Worm (Caenorhabditis elegans): ENCODE data around the gene T20B12.7.

Gene T20B12.7

DNA sequence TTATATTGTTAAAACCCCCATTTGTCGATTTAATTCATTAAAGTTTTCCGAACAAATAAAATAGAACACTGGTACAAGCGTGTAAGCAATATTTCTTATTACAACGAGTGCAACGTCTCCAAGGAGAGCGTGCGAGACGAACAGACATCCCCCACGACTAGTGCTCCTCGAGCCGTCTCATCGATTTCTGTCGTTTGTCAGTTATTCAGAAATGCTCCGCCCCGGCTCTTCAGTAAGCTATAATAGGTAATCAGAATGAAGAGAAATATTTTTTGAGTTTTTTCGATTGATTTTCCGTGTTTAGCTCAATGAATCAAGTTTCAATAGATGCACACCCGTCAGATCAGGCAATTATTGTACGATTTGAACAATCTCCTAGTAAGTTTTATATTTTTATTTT, 40.2 kb downstream of the T20B12.7 start, which contains the start of gene kap-1 (continued):
- TF ChIP-seq nhr-48 (tag; optimal IDR thresholded peaks at IDR 0.05) (peak; percentile 22), tra-1 (GFP tag; IDR thresholded peaks at IDR 0.05) (0 out of 2 replicates have a peak, but pooled peaks have one; percentile 5), ctbp-1 (GFP tag; IDR thresholded peaks at IDR 0.05) (no peak), gei-8 (GFP tag; optimal IDR thresholded peaks at IDR 0.05) (peak; percentile 13), nhr-76 (tag; optimal IDR thresholded peaks at IDR 0.05) (no peak), hmg-1.1 (GFP tag; IDR thresholded peaks at IDR 0.05) (0 out of 2 replicates have a peak, but pooled peaks have one; percentile 36), daf-12 (tag; optimal IDR thresholded peaks at IDR 0.05) (no peak), lsy-2 (tag; optimal IDR thresholded peaks at IDR 0.05) (peak in 1 of 2 experiments; percentile 33), hlh-11 (tag; optimal IDR thresholded peaks at IDR 0.05) (peak; percentile 11), ZK337.2 (GFP tag; IDR thresholded peaks at IDR 0.05) (0 out of 2 replicates have a peak, but pooled peaks have one; percentile 37)

DNA sequence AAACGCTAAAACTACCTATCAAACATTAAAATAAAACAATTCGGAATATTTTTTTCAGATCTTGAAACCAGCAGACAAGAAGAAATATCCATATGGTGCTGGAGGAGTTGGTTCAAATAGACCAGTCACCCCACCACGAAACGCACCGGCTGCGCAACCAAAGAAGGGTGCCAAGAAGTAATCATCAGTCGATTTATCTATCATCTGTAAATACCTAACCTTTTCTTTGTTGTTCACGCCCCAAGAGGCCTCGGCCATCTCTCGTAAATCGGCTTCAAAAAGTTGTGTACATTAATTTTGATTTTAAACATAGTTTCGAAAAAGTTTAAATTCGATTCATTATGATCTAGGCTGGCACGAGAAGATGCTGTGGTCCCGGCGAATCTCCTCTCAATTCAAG, 40.8 kb downstream of the T20B12.7 start:
- TF ChIP-seq ceh-44 (GFP tag; IDR thresholded peaks at IDR 0.05) (0 out of 2 replicates have a peak, but pooled peaks have one; percentile 11), nhr-102 (tag; optimal IDR thresholded peaks at IDR 0.05) (no peak), unc-62 (GFP tag; optimal IDR thresholded peaks at IDR 0.05 in 1 of 2) (peak in 1 of 2 experiments; percentile 71), unc-62 (tag; optimal IDR thresholded peaks at IDR 0.05) (no peak), sdz-12 (GFP tag; optimal IDR thresholded peaks at IDR 0.05) (no peak), spr-3 (GFP tag; optimal IDR thresholded peaks at IDR 0.05) (no peak), zag-1 (tag; optimal IDR thresholded peaks at IDR 0.05) (no peak), dve-1 (tag; optimal IDR thresholded peaks at IDR 0.05; ENCODE audit: insufficient read depth) (no peak)

DNA sequence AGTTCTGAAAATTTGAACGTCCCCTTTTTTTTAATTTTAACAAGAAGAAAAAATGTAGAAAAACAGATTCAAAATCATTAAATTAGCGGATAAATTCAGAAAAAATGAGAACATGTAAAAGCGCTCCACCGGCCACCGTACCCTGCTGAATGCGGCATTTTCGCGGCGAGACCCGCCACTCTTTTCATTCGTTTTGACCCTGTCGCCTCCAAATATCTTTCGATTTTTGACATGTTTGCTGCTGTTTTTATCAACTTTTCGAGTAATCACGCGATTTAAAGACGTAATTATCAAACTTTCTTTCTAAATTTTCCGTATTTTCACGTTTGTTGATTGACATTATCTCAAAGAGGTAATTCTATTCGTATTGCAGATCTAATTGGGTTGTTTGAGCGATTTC, 42.6 kb downstream of the T20B12.7 start, which contains the start of gene gsp-2:
Gene gsp-2 (plus strand): TSS at position 374 of the 400 bp plus-strand sequence.
- peak; percentile 57; the same call in 1 of the 2 replicates for TF ChIP-seq lin-1 (GFP tag; IDR thresholded peaks at IDR 0.05)
- no peak for TF ChIP-seq fos-1 (tag; optimal IDR thresholded peaks at IDR 0.05)
- peak; percentile 66 for TF ChIP-seq hmg-1.1 (GFP tag; IDR thresholded peaks at IDR 0.05)
- no peak for TF ChIP-seq madf-5 (GFP tag; IDR thresholded peaks at IDR 0.05)
- peak; percentile 64 for TF ChIP-seq dpl-1 (GFP tag; optimal IDR thresholded peaks at IDR 0.05)
- TF ChIP-seq nhr-28 (tag; optimal IDR thresholded peaks at IDR 0.05): peak; percentile 62
- TF ChIP-seq lsy-2 (tag; optimal IDR thresholded peaks at IDR 0.05): peak; percentile 87 to 97
- TF ChIP-seq zfp-3 (GFP tag; conservative IDR thresholded peaks at IDR 0.05): peak; percentile 73
- peak in 1 of 2 experiments; percentile 96 for TF ChIP-seq unc-62 (GFP tag; optimal IDR thresholded peaks at IDR 0.05 in 1 of 2)
- TF ChIP-seq unc-62 (tag; optimal IDR thresholded peaks at IDR 0.05): no peak
- peak; percentile 55 for TF ChIP-seq mxl-3 (GFP tag; optimal IDR thresholded peaks at IDR 0.05)
- TF ChIP-seq madf-9 (GFP tag; conservative IDR thresholded peaks at IDR 0.05): no peak
- no peak for TF ChIP-seq daf-12 (tag; optimal IDR thresholded peaks at IDR 0.05)
- TF ChIP-seq skn-1 (tag; optimal IDR thresholded peaks at IDR 0.05): no peak
- peak; percentile 42 for TF ChIP-seq pqm-1 (tag; optimal IDR thresholded peaks at IDR 0.05)
- TF ChIP-seq nhr-25 (tag; optimal IDR thresholded peaks at IDR 0.05; ENCODE audit: borderline replicate concordance, insufficient read depth): peak; percentile 18
- TF ChIP-seq mes-2 (tag; optimal IDR thresholded peaks at IDR 0.05; ENCODE audit: poor library complexity, severe bottlenecking): peak; percentile 78
- no peak for TF ChIP-seq ZK337.2 (GFP tag; IDR thresholded peaks at IDR 0.05)
- TF ChIP-seq Y5F2A.4 (GFP tag; optimal IDR thresholded peaks at IDR 0.05): no peak
- TF ChIP-seq unc-39 (tag; optimal IDR thresholded peaks at IDR 0.05): no peak
- TF ChIP-seq hlh-11 (tag; optimal IDR thresholded peaks at IDR 0.05): peak; percentile 86
- no peak for TF ChIP-seq ceh-62 (tag; optimal IDR thresholded peaks at IDR 0.05)
- peak; percentile 43 for TF ChIP-seq T20F7.1 (GFP tag; optimal IDR thresholded peaks at IDR 0.05)
- TF ChIP-seq lin-29 (GFP tag; IDR thresholded peaks at IDR 0.05): no peak
- TF ChIP-seq snpc-4 (tag; optimal IDR thresholded peaks at IDR 0.05): no peak
- TF ChIP-seq daf-16 (GFP tag; optimal IDR thresholded peaks at IDR 0.05): no peak
- peak; percentile 64 for TF ChIP-seq daf-16 (tag; optimal IDR thresholded peaks at IDR 0.05)
- no peak for TF ChIP-seq ztf-11 (tag; optimal IDR thresholded peaks at IDR 0.05)
- TF ChIP-seq dmd-9 (GFP tag; IDR thresholded peaks at IDR 0.05): no peak
- TF ChIP-seq lin-39 (tag; optimal IDR thresholded peaks at IDR 0.05): no peak
- no peak for TF ChIP-seq unc-130 (GFP tag; optimal IDR thresholded peaks at IDR 0.05)
- no peak for TF ChIP-seq saeg-2 (GFP tag; IDR thresholded peaks at IDR 0.05)
- no peak for TF ChIP-seq ceh-44 (GFP tag; IDR thresholded peaks at IDR 0.05)
- no peak for TF ChIP-seq F49E8.2 (tag; optimal IDR thresholded peaks at IDR 0.05; ENCODE audit: borderline replicate concordance)
- TF ChIP-seq F26F4.8 (GFP tag; conservative IDR thresholded peaks at IDR 0.05): no peak
- TF ChIP-seq tra-1 (GFP tag; IDR thresholded peaks at IDR 0.05): no peak
- TF ChIP-seq snpc-1.2 (GFP tag; IDR thresholded peaks at IDR 0.05): 0 out of 2 replicates have a peak, but pooled peaks have one; percentile 33
